Fruit fly (Drosophila melanogaster) whole organism, embryonic: ENCODE measurements around the gene CG42758.
A peak's percentile ranks its signal among the peaks of the same experiment; 100 is the strongest.

Source experiments
- B-H2 ChIP-seq: fragments of 200-800 bp; sonication (Bioruptor generic); optimal IDR thresholded peaks from 2 replicates; lab custom pipeline; 2018; ENCODE audit warnings: missing biosample characterization, mild to moderate bottlenecking, missing genetic modification characterization
- CG10979 ChIP-seq: fragments of 200-800 bp; sonication (Bioruptor generic); optimal IDR thresholded peaks from 2 replicates; lab custom pipeline; 2018; ENCODE audit warnings: missing biosample characterization, mild to moderate bottlenecking, missing genetic modification characterization, moderate library complexity
- CG12942 ChIP-seq: fragments of 200-800 bp; sonication (Bioruptor generic); optimal IDR thresholded peaks from 3 replicates; lab custom pipeline; 2016; ENCODE audit warnings: missing biosample characterization, missing genetic modification characterization
- CG13123 ChIP-seq: fragments of 200-800 bp; sonication (Bioruptor generic); optimal IDR thresholded peaks from 2 replicates; lab custom pipeline; 2016; ENCODE audit warnings: missing biosample characterization, missing genetic modification characterization
- CG14014 ChIP-seq: fragments of 200-800 bp; sonication (Bioruptor generic); IDR thresholded peaks from 2 replicates; pipeline ENCODE4 v1.3.6; 2022; ENCODE audit warnings: missing biosample characterization, missing genetic modification characterization
- CG14050 ChIP-seq: fragments of 200-800 bp; sonication (Bioruptor generic); IDR thresholded peaks from 3 replicates; pipeline ENCODE4 v1.3.6; 2022; ENCODE audit warnings: missing biosample characterization, missing genetic modification characterization
- CG17328 ChIP-seq: fragments of 200-800 bp; sonication (Bioruptor generic); IDR thresholded peaks from 2 replicates; pipeline ENCODE4 v1.3.6; 2022; ENCODE audit warnings: missing biosample characterization, missing genetic modification characterization
- CG18011 ChIP-seq: fragments of 200-800 bp; sonication (Bioruptor generic); optimal IDR thresholded peaks from 2 replicates; lab custom pipeline; 2017; ENCODE audit warnings: missing biosample characterization, missing genetic modification characterization, mild to moderate bottlenecking, moderate library complexity, missing genotype
- CG18764 ChIP-seq: fragments of 200-800 bp; sonication (Bioruptor generic); optimal IDR thresholded peaks from 3 replicates; lab custom pipeline; 2016; ENCODE audit warnings: missing biosample characterization, missing genetic modification characterization
- CG2712 ChIP-seq: fragments of 200-800 bp; optimal IDR thresholded peaks from 3 replicates; lab custom pipeline; 2019; ENCODE audit warnings: missing biosample characterization, mild to moderate bottlenecking, missing genetic modification characterization, moderate library complexity
- CG3163 ChIP-seq: fragments of 200-800 bp; sonication (Bioruptor generic); optimal IDR thresholded peaks from 3 replicates; lab custom pipeline; 2016; ENCODE audit warnings: missing biosample characterization, missing genetic modification characterization
- CG3281 ChIP-seq: fragments of 200-800 bp; sonication (Bioruptor generic); optimal IDR thresholded peaks from 3 replicates; lab custom pipeline; 2017; ENCODE audit warnings: missing biosample characterization, mild to moderate bottlenecking, missing genetic modification characterization
- CG33213 ChIP-seq: fragments of 200-800 bp; sonication (Bioruptor generic); optimal IDR thresholded peaks from 3 replicates; lab custom pipeline; 2016; ENCODE audit warnings: missing biosample characterization, missing genetic modification characterization
- CG34224 ChIP-seq: fragments of 200-800 bp; sonication (Bioruptor generic); IDR thresholded peaks from 3 replicates; pipeline ENCODE4 v1.3.6; 2022; ENCODE audit warnings: missing biosample characterization, missing genetic modification characterization; ENCODE audit not compliant: partially characterized antibody
- CG4617 ChIP-seq: fragments of 200-800 bp; sonication (Bioruptor generic); optimal IDR thresholded peaks from 3 replicates; lab custom pipeline; 2016; ENCODE audit warnings: missing biosample characterization, missing genetic modification characterization, borderline replicate concordance
- CG6175 ChIP-seq: fragments of 200-800 bp; sonication (Bioruptor generic); IDR thresholded peaks from 3 replicates; pipeline ENCODE4 v1.3.6; 2022; ENCODE audit warnings: missing biosample characterization, missing genetic modification characterization
- CG6254 ChIP-seq: fragments of 200-800 bp; sonication (Bioruptor generic); optimal IDR thresholded peaks from 3 replicates; lab custom pipeline; 2017; ENCODE audit warnings: mild to moderate bottlenecking, missing biosample characterization, missing genetic modification reagents, missing genetic modification characterization
- CG6689 ChIP-seq: fragments of 200-800 bp; sonication (Bioruptor generic); IDR thresholded peaks from 2 replicates; pipeline ENCODE4 v1.3.6; 2022; ENCODE audit warnings: missing biosample characterization, missing genetic modification characterization
- CG7745 ChIP-seq: fragments of 200-800 bp; sonication (Bioruptor generic); optimal IDR thresholded peaks from 2 replicates; lab custom pipeline; 2018; ENCODE audit warnings: missing biosample characterization, mild to moderate bottlenecking, missing genetic modification characterization, moderate library complexity
- CG8290 ChIP-seq, 3 experiments: fragments of 200-800 bp; sonication (Bioruptor generic); optimal IDR thresholded peaks; 2 replicates each; lab custom pipeline; 2016 to 2019; ENCODE audit warnings: missing biosample characterization in 3 of 3, missing genetic modification characterization in 3 of 3, mild to moderate bottlenecking in 2 of 3, moderate library complexity in 1 of 3
- CG8924 ChIP-seq: fragments of 200-800 bp; optimal IDR thresholded peaks from 3 replicates; lab custom pipeline; 2019; ENCODE audit warnings: missing biosample characterization, mild to moderate bottlenecking, missing genetic modification characterization, moderate library complexity
- CG9797 ChIP-seq: fragments of 200-800 bp; sonication (Bioruptor generic); optimal IDR thresholded peaks from 3 replicates; lab custom pipeline; 2018; ENCODE audit warnings: missing biosample characterization, mild to moderate bottlenecking, missing genetic modification characterization
- CHES-1-like ChIP-seq: fragments of 200-800 bp; sonication (Bioruptor generic); optimal IDR thresholded peaks from 2 replicates; lab custom pipeline; 2016; ENCODE audit warnings: missing biosample characterization, missing genetic modification characterization
- CrebB ChIP-seq: fragments of 200-800 bp; sonication (Bioruptor generic); optimal IDR thresholded peaks from 3 replicates; lab custom pipeline; 2018; ENCODE audit warnings: missing biosample characterization, mild to moderate bottlenecking, missing genetic modification characterization
- HLHmδ ChIP-seq: fragments of 200-800 bp; sonication (Bioruptor generic); optimal IDR thresholded peaks from 2 replicates; lab custom pipeline; 2018; ENCODE audit warnings: missing biosample characterization, mild to moderate bottlenecking, missing genetic modification characterization, moderate library complexity
- Hr51 ChIP-seq, 2 experiments: fragments of 200-800 bp; sonication (Bioruptor generic); optimal IDR thresholded peaks; 2 replicates in 1 of 2; 3 replicates in 1 of 2; lab custom pipeline; 2016 to 2018; ENCODE audit warnings: missing biosample characterization in 2 of 2, missing genetic modification characterization in 2 of 2, mild to moderate bottlenecking in 1 of 2, moderate library complexity in 1 of 2
- Jarid2 ChIP-seq: fragments of 200-800 bp; sonication (Bioruptor generic); optimal IDR thresholded peaks from 3 replicates; lab custom pipeline; 2017; ENCODE audit warnings: mild to moderate bottlenecking, missing biosample characterization, missing genetic modification reagents, missing genetic modification characterization
- MESR4 ChIP-seq: fragments of 200-800 bp; sonication (Bioruptor generic); optimal IDR thresholded peaks from 2 replicates; lab custom pipeline; 2018; ENCODE audit warnings: missing biosample characterization, mild to moderate bottlenecking, missing genetic modification characterization, moderate library complexity
- Nf-YB ChIP-seq: fragments of 200-800 bp; sonication (Bioruptor generic); optimal IDR thresholded peaks from 3 replicates; lab custom pipeline; 2019; ENCODE audit warnings: missing biosample characterization, mild to moderate bottlenecking, missing genetic modification characterization, moderate library complexity
- Nf-YC ChIP-seq: fragments of 200-800 bp; optimal IDR thresholded peaks from 3 replicates; lab custom pipeline; 2019; ENCODE audit warnings: missing biosample characterization, mild to moderate bottlenecking, missing genetic modification characterization, moderate library complexity
- PHDP ChIP-seq: fragments of 200-800 bp; sonication (Bioruptor generic); optimal IDR thresholded peaks from 3 replicates; lab custom pipeline; 2018; ENCODE audit warnings: missing biosample characterization, mild to moderate bottlenecking, missing genetic modification characterization, moderate library complexity
- chif ChIP-seq, 2 experiments: fragments of 200-800 bp; sonication (Bioruptor generic); optimal IDR thresholded peaks; 3 replicates each; lab custom pipeline; 2016; ENCODE audit warnings: missing biosample characterization in 2 of 2, missing genetic modification characterization in 2 of 2
- ci ChIP-seq: fragments of 200-800 bp; sonication (Bioruptor generic); IDR thresholded peaks from 3 replicates; pipeline ENCODE4 v1.3.6; 2022; ENCODE audit warnings: missing biosample characterization, missing genetic modification characterization
- exex ChIP-seq: fragments of 200-800 bp; sonication (Bioruptor generic); optimal IDR thresholded peaks from 4 replicates; lab custom pipeline; 2018; ENCODE audit warnings: missing biosample characterization, mild to moderate bottlenecking, missing genetic modification characterization, moderate library complexity
- gcm2 ChIP-seq: fragments of 200-800 bp; sonication (Bioruptor generic); optimal IDR thresholded peaks from 2 replicates; lab custom pipeline; 2016; ENCODE audit warnings: missing biosample characterization, missing genetic modification characterization
- gro ChIP-seq: fragments of 200-800 bp; sonication (Bioruptor generic); optimal IDR thresholded peaks from 2 replicates; lab custom pipeline; 2016; ENCODE audit warnings: missing biosample characterization, missing genetic modification characterization
- hbn ChIP-seq: fragments of 200-800 bp; sonication (Bioruptor generic); IDR thresholded peaks from 2 replicates; pipeline ENCODE4 v1.3.6; 2022; ENCODE audit warnings: missing biosample characterization, missing genetic modification characterization; ENCODE audit not compliant: partially characterized antibody
- her ChIP-seq: fragments of 200-800 bp; sonication (Bioruptor generic); optimal IDR thresholded peaks from 2 replicates; lab custom pipeline; 2016; ENCODE audit warnings: missing biosample characterization, missing genetic modification characterization
- knrl ChIP-seq: fragments of 200-800 bp; sonication (Bioruptor generic); IDR thresholded peaks from 3 replicates; pipeline ENCODE4 v1.3.6; 2022; ENCODE audit warnings: missing biosample characterization, missing genetic modification characterization; ENCODE audit not compliant: partially characterized antibody
- nerfin-1 ChIP-seq: fragments of 200-800 bp; sonication (Bioruptor generic); optimal IDR thresholded peaks from 3 replicates; lab custom pipeline; 2019; ENCODE audit warnings: missing biosample characterization, mild to moderate bottlenecking, missing genetic modification characterization, moderate library complexity
- pfk ChIP-seq: fragments of 200-800 bp; sonication (Bioruptor generic); optimal IDR thresholded peaks from 2 replicates; lab custom pipeline; 2018; ENCODE audit warnings: missing biosample characterization, mild to moderate bottlenecking, missing genetic modification characterization, moderate library complexity
- pnt ChIP-seq: fragments of 200-800 bp; sonication (Bioruptor generic); optimal IDR thresholded peaks from 3 replicates; lab custom pipeline; 2016; ENCODE audit warnings: missing biosample characterization, missing genetic modification characterization
- sisA ChIP-seq: fragments of 200-800 bp; sonication (Bioruptor generic); IDR thresholded peaks from 2 replicates; pipeline ENCODE4 v1.3.6; 2022; ENCODE audit warnings: missing biosample characterization, missing genetic modification characterization
- so ChIP-seq: fragments of 200-800 bp; sonication (Bioruptor generic); IDR thresholded peaks from 3 replicates; pipeline ENCODE4 v1.3.6; 2022; ENCODE audit warnings: missing biosample characterization, missing genetic modification characterization
- sqz ChIP-seq: fragments of 200-800 bp; sonication (Bioruptor generic); optimal IDR thresholded peaks from 3 replicates; lab custom pipeline; 2018; ENCODE audit warnings: missing biosample characterization, mild to moderate bottlenecking, missing genetic modification characterization
- vvl ChIP-seq: fragments of 200-800 bp; sonication (Bioruptor generic); IDR thresholded peaks from 2 replicates; pipeline ENCODE4 v1.3.6; 2022; ENCODE audit warnings: missing biosample characterization, missing genetic modification characterization
- zf30C ChIP-seq: fragments of 200-800 bp; sonication (Bioruptor generic); optimal IDR thresholded peaks from 3 replicates; lab custom pipeline; 2018; ENCODE audit warnings: missing biosample characterization, mild to moderate bottlenecking, missing genetic modification characterization
- zfh1 ChIP-seq: fragments of 200-800 bp; sonication (Bioruptor generic); IDR thresholded peaks from 3 replicates; pipeline ENCODE4 v1.3.6; 2022; ENCODE audit warnings: missing biosample characterization, missing genetic modification characterization

The CG42758 gene

dm6 chr3L:14537435-14537991 is 29.7 kb upstream of the CG42758 start, which contains the start of gene Mpcp2 (continued):
- TF ChIP-seq ci (GFP tag; lab: Robert Waterston, UW): peak; percentile 57; the same call in 2 of the 3 replicates
- peak; percentile 76 for TF ChIP-seq CG4617
- TF ChIP-seq CG7745: peak; percentile 23
- TF ChIP-seq CG3281 (GFP tag; lab: Kevin White, UChicago): peak; percentile 30
- peak; percentile 31 for TF ChIP-seq gro (GFP tag; lab: Kevin White, UChicago)
- TF ChIP-seq zf30C (GFP tag; lab: Kevin White, UChicago): peak; percentile 44
- peak; percentile 56 for TF ChIP-seq B-H2 (GFP tag; lab: Kevin White, UChicago)
- TF ChIP-seq CG8924 (tag; lab: Kevin White, UChicago): peak; percentile 48
- TF ChIP-seq Hr51 (GFP tag; optimal IDR thresholded peaks at IDR 0.05; lab: Kevin White, UChicago): peak in 1 of 2 experiments; percentile 28
- TF ChIP-seq knrl (GFP tag; lab: Robert Waterston, UW): peak; percentile 54; the same call in 1 of the 3 replicates
- TF ChIP-seq MESR4 (GFP tag; lab: Kevin White, UChicago): peak; percentile 99
- no peak for TF ChIP-seq CG14050 (GFP tag; lab: Robert Waterston, UW)
- peak; percentile 64 for TF ChIP-seq CG8290 (GFP tag; optimal IDR thresholded peaks at IDR 0.05; lab: Kevin White, UChicago)
- peak in 1 of 2 experiments; percentile 94 for TF ChIP-seq CG8290 (tag; optimal IDR thresholded peaks at IDR 0.05; lab: Kevin White, UChicago)
- no peak for TF ChIP-seq CG6175 (GFP tag; lab: Robert Waterston, UW)
- TF ChIP-seq zfh1 (GFP tag; lab: Robert Waterston, UW): 0 out of 3 replicates have a peak, but pooled peaks have one; percentile 35
- peak; percentile 11 for TF ChIP-seq CG10979 (tag; lab: Kevin White, UChicago)
- TF ChIP-seq CG6254 (GFP tag; lab: Kevin White, UChicago): no peak
- TF ChIP-seq pnt (GFP tag; lab: Kevin White, UChicago): no peak
- peak; percentile 60 for TF ChIP-seq vvl (GFP tag; lab: Robert Waterston, UW)
- peak; percentile 73 for TF ChIP-seq CG2712 (tag; lab: Kevin White, UChicago)
- TF ChIP-seq exex (tag; lab: Kevin White, UChicago): peak; percentile 57
- TF ChIP-seq chif (GFP tag; optimal IDR thresholded peaks at IDR 0.05; lab: Kevin White, UChicago): no peak
- no peak for TF ChIP-seq CG6689 (GFP tag; lab: Robert Waterston, UW)
- peak; percentile 74 for TF ChIP-seq Jarid2
- TF ChIP-seq CG18764 (GFP tag; lab: Kevin White, UChicago): no peak
- peak; percentile 68 for TF ChIP-seq her (GFP tag; lab: Kevin White, UChicago)
- 0 out of 2 replicates have a peak, but pooled peaks have one; percentile 4 for TF ChIP-seq CG14014 (GFP tag; lab: Robert Waterston, UW)
- peak; percentile 98 for TF ChIP-seq CG9797
- TF ChIP-seq PHDP (tag; lab: Kevin White, UChicago): peak; percentile 48
- TF ChIP-seq CG17328 (GFP tag; lab: Robert Waterston, UW): 0 out of 2 replicates have a peak, but pooled peaks have one; percentile 6
- TF ChIP-seq hbn: 0 out of 2 replicates have a peak, but pooled peaks have one; percentile 31
- peak; percentile 26; the same call in 1 of the 3 replicates for TF ChIP-seq so
- TF ChIP-seq CG34224: peak; percentile 41; the same call in 1 of the 3 replicates
- TF ChIP-seq CG33213 (GFP tag; lab: Kevin White, UChicago): peak; percentile 71
- TF ChIP-seq sqz (GFP tag; lab: Kevin White, UChicago): no peak
- TF ChIP-seq CrebB (tag; lab: Kevin White, UChicago): peak; percentile 71
- peak; percentile 51 for TF ChIP-seq nerfin-1 (tag; lab: Kevin White, UChicago)
- peak; percentile 32 for TF ChIP-seq Nf-YB (GFP tag; lab: Kevin White, UChicago)
- TF ChIP-seq CG3163 (GFP tag; lab: Kevin White, UChicago): peak; percentile 29
- peak; percentile 16 for TF ChIP-seq CG12942
- TF ChIP-seq Nf-YC: peak; percentile 36
- no peak for TF ChIP-seq sisA (GFP tag; lab: Robert Waterston, UW)
- TF ChIP-seq pfk (GFP tag; lab: Kevin White, UChicago): peak; percentile 4
- TF ChIP-seq gcm2 (GFP tag; lab: Kevin White, UChicago): peak; percentile 11
- peak; percentile 56 for TF ChIP-seq CHES-1-like
- TF ChIP-seq CG18011 (GFP tag; lab: Kevin White, UChicago): peak; percentile 34
- TF ChIP-seq HLHmδ (GFP tag; lab: Kevin White, UChicago): peak; percentile 61
- TF ChIP-seq CG13123 (GFP tag; lab: Kevin White, UChicago): no peak
